Worm (Caenorhabditis elegans): Measurements from ENCODE around the gene F47B10.8.

The F47B10.8 gene

ce11 chrX:10910716-10911115 lies at the start of gene F47B10.8:
Gene F47B10.8, minus strand, starts transcription at chrX:10910816.
- no peak for TF ChIP-seq nhr-42 (GFP tag; IDR thresholded peaks at IDR 0.05)
- TF ChIP-seq unc-130 (GFP tag; optimal IDR thresholded peaks at IDR 0.05): no peak
- TF ChIP-seq aha-1 (tag): peak; percentile 8
- TF ChIP-seq ctbp-1 (GFP tag; IDR thresholded peaks at IDR 0.05): no peak
- no peak for TF ChIP-seq lir-3 (tag; optimal IDR thresholded peaks at IDR 0.05)
- no peak for TF ChIP-seq tag-97 (GFP tag; IDR thresholded peaks at IDR 0.05)
- TF ChIP-seq fkh-10 (GFP tag; optimal IDR thresholded peaks at IDR 0.05): no peak
- peak in 1 of 2 experiments; percentile 4 for TF ChIP-seq daf-16 (GFP tag; optimal IDR thresholded peaks at IDR 0.05)
- TF ChIP-seq daf-16 (tag; optimal IDR thresholded peaks at IDR 0.05): no peak

ce11 chrX:10959136-10959535 lies 48.5 kb upstream of the F47B10.8 start, which contains the start of gene K09C8.2:
Gene K09C8.2, plus strand, starts transcription at chrX:10959436.
- no peak for TF ChIP-seq ama-1 (optimal IDR thresholded peaks at IDR 0.05)
- TF ChIP-seq nhr-6 (tag; optimal IDR thresholded peaks at IDR 0.05): no peak
- TF ChIP-seq lin-15B (tag; optimal IDR thresholded peaks at IDR 0.05): no peak
- TF ChIP-seq cey-2 (tag; optimal IDR thresholded peaks at IDR 0.05; ENCODE audit: borderline replicate concordance, insufficient read depth): no peak
- no peak for TF ChIP-seq ZK337.2 (GFP tag; IDR thresholded peaks at IDR 0.05)
- no peak for TF ChIP-seq nhr-111 (GFP tag; optimal IDR thresholded peaks at IDR 0.05)
- TF ChIP-seq hlh-30 (tag; optimal IDR thresholded peaks at IDR 0.05; ENCODE audit: insufficient read depth): no peak
- TF ChIP-seq ceh-62 (tag; optimal IDR thresholded peaks at IDR 0.05): no peak
- no peak for TF ChIP-seq mxl-3 (GFP tag; optimal IDR thresholded peaks at IDR 0.05)
- no peak for TF ChIP-seq unc-62 (GFP tag; optimal IDR thresholded peaks at IDR 0.05 in 1 of 2)
- no peak for TF ChIP-seq unc-62 (tag; optimal IDR thresholded peaks at IDR 0.05)
- no peak for TF ChIP-seq ceh-32 (tag; optimal IDR thresholded peaks at IDR 0.05; ENCODE audit: poor library complexity)
- TF ChIP-seq lin-39 (tag; optimal IDR thresholded peaks at IDR 0.05): no peak
- no peak for TF ChIP-seq spr-3 (GFP tag; optimal IDR thresholded peaks at IDR 0.05)
- TF ChIP-seq T20F7.1 (GFP tag; optimal IDR thresholded peaks at IDR 0.05): no peak
- no peak for TF ChIP-seq ceh-82 (tag; optimal IDR thresholded peaks at IDR 0.05)

- no peak for TF ChIP-seq vab-7 (GFP tag; IDR thresholded peaks at IDR 0.05)
Observed at ce11 chrX:10958427-10958826, 47.8 kb upstream of the F47B10.8 start, which contains the start of gene nlp-19. Gene nlp-19, plus strand, starts transcription at chrX:10958727.

ce11 chrX:10956972-10957678 lies 46.5 kb upstream of the F47B10.8 start:
- TF ChIP-seq gei-8 (GFP tag; optimal IDR thresholded peaks at IDR 0.05): no peak
- no peak for TF ChIP-seq F26F4.8 (GFP tag; conservative IDR thresholded peaks at IDR 0.05)
- no peak for TF ChIP-seq fkh-10 (GFP tag; optimal IDR thresholded peaks at IDR 0.05)
- no peak for TF ChIP-seq D1046.2 (GFP tag; IDR thresholded peaks at IDR 0.05)
- TF ChIP-seq dve-1 (tag; optimal IDR thresholded peaks at IDR 0.05; ENCODE audit: insufficient read depth): peak; percentile 38
- TF ChIP-seq dmd-8 (GFP tag; IDR thresholded peaks at IDR 0.05): no peak
- TF ChIP-seq duxl-1 (tag; optimal IDR thresholded peaks at IDR 0.05; ENCODE audit: poor library complexity): no peak
- no peak for TF ChIP-seq saeg-2 (GFP tag; IDR thresholded peaks at IDR 0.05)
- no peak for TF ChIP-seq ZK337.2 (GFP tag; IDR thresholded peaks at IDR 0.05)
- peak; percentile 25 for TF ChIP-seq nhr-48 (tag; optimal IDR thresholded peaks at IDR 0.05)
- TF ChIP-seq dmd-6 (GFP tag; IDR thresholded peaks at IDR 0.05): peak; percentile 89
- TF ChIP-seq vab-7 (GFP tag; IDR thresholded peaks at IDR 0.05): no peak
- no peak for TF ChIP-seq nhr-111 (GFP tag; optimal IDR thresholded peaks at IDR 0.05)
- TF ChIP-seq daf-12 (tag; optimal IDR thresholded peaks at IDR 0.05): no peak
- no peak for TF ChIP-seq nhr-77 (tag; optimal IDR thresholded peaks at IDR 0.05)
- no peak for TF ChIP-seq pha-4 (GFP tag; IDR thresholded peaks at IDR 0.05)
- no peak for TF ChIP-seq pha-4 (tag; optimal IDR thresholded peaks at IDR 0.05)
- no peak for TF ChIP-seq lsy-2 (tag; optimal IDR thresholded peaks at IDR 0.05)
- no peak for TF ChIP-seq daf-16 (GFP tag; optimal IDR thresholded peaks at IDR 0.05)
- TF ChIP-seq daf-16 (tag; optimal IDR thresholded peaks at IDR 0.05): peak; percentile 21
- TF ChIP-seq zip-2 (tag; optimal IDR thresholded peaks at IDR 0.05): no peak
- TF ChIP-seq unc-62 (GFP tag; optimal IDR thresholded peaks at IDR 0.05 in 1 of 2): peak in 1 of 2 experiments; percentile 92
- no peak for TF ChIP-seq unc-62 (tag; optimal IDR thresholded peaks at IDR 0.05)
- TF ChIP-seq mep-1 (tag; optimal IDR thresholded peaks at IDR 0.05): no peak
- 0 out of 2 replicates have a peak, but pooled peaks have one; percentile 13 for TF ChIP-seq lin-1 (GFP tag; IDR thresholded peaks at IDR 0.05)
- no peak for TF ChIP-seq ztf-11 (tag; optimal IDR thresholded peaks at IDR 0.05)
- no peak for TF ChIP-seq madf-9 (GFP tag; conservative IDR thresholded peaks at IDR 0.05)

Data from whole organism, L4 larva.